Fruit fly (Drosophila melanogaster) whole organism, wandering third instar larva: Measurements from ENCODE around the gene Iyd.
A peak's percentile ranks its signal among the peaks of the same experiment; 100 is the strongest.

Source experiments
- Abd-B ChIP-seq: fragments of >200 bp; optimal IDR thresholded peaks from 2 replicates; lab custom pipeline; 2017; ENCODE audit warnings: missing biosample characterization, missing genetic modification characterization
- CG32264 ChIP-seq: fragments of 200-800 bp; sonication (Bioruptor generic); optimal IDR thresholded peaks from 2 replicates; lab custom pipeline; 2016; ENCODE audit warnings: missing biosample characterization, missing genetic modification characterization
- Dfd ChIP-seq: fragments of >200 bp; optimal IDR thresholded peaks from 2 replicates; lab custom pipeline; 2017; ENCODE audit warnings: missing biosample characterization, missing genetic modification characterization
- GATAd ChIP-seq: sonication (Bioruptor generic); optimal IDR thresholded peaks from 2 replicates; lab custom pipeline; 2016; ENCODE audit warnings: missing biosample characterization, missing genetic modification characterization
- HLH106 ChIP-seq: fragments of 200-800 bp; optimal IDR thresholded peaks from 3 replicates; lab custom pipeline; 2019; ENCODE audit warnings: missing biosample characterization, mild to moderate bottlenecking, missing genetic modification characterization, moderate library complexity
- Hnf4 ChIP-seq: fragments of 200-800 bp; sonication (Bioruptor generic); optimal IDR thresholded peaks from 2 replicates; lab custom pipeline; 2016; ENCODE audit warnings: missing biosample characterization, mild to moderate bottlenecking, missing genetic modification characterization
- N ChIP-seq: fragments of >200 bp; optimal IDR thresholded peaks from 2 replicates; lab custom pipeline; 2018; ENCODE audit warnings: missing biosample characterization, missing external identifiers, missing genetic modification characterization
- Sp1 ChIP-seq: fragments of 200-800 bp; sonication (Bioruptor generic); optimal IDR thresholded peaks from 3 replicates; lab custom pipeline; 2019; ENCODE audit warnings: missing biosample characterization, mild to moderate bottlenecking, missing genetic modification characterization, moderate library complexity
- Vsx2 ChIP-seq: fragments of 200-300, 225-300 bp; sonication (Bioruptor generic); optimal IDR thresholded peaks from 2 replicates; lab custom pipeline; 2018; ENCODE audit warnings: missing biosample characterization, missing genetic modification characterization; ENCODE audit not compliant: partially characterized antibody
- fru ChIP-seq: fragments of 200-800 bp; sonication (Bioruptor generic); optimal IDR thresholded peaks from 3 replicates; lab custom pipeline; 2016; ENCODE audit warnings: missing biosample characterization, mild to moderate bottlenecking, missing genetic modification characterization
- h ChIP-seq: fragments of 200-800 bp; sonication (Bioruptor generic); optimal IDR thresholded peaks from 3 replicates; lab custom pipeline; 2016; ENCODE audit warnings: missing biosample characterization, mild to moderate bottlenecking, missing genetic modification characterization
- psq ChIP-seq: fragments of 200-800 bp; sonication (Bioruptor generic); optimal IDR thresholded peaks from 3 replicates; lab custom pipeline; 2017; ENCODE audit warnings: missing biosample characterization, mild to moderate bottlenecking, missing genetic modification characterization, moderate library complexity
- woc ChIP-seq: sonication (Bioruptor generic); optimal IDR thresholded peaks from 2 replicates; lab custom pipeline; 2016; ENCODE audit warnings: missing biosample characterization, mild to moderate bottlenecking, missing genetic modification characterization

dm6 chr3L:11052760-11053259 is 43.2 kb downstream of the Iyd start:
- TF ChIP-seq Hnf4 (GFP tag; lab: Kevin White, UChicago) (no peak), Vsx2 (GFP tag; lab: Kevin White, UChicago) (no peak), HLH106 (no peak), N (no peak), Abd-B (GFP tag; lab: Kevin White, UChicago) (no peak), GATAd (GFP tag; lab: Kevin White, UChicago) (no peak), woc (GFP tag; lab: Kevin White, UChicago) (no peak), fru (GFP tag; lab: Kevin White, UChicago) (peak; percentile 4), Sp1 (GFP tag; lab: Kevin White, UChicago) (no peak), Dfd (no peak), psq (GFP tag; lab: Kevin White, UChicago) (no peak), h (GFP tag; lab: Kevin White, UChicago) (no peak), CG32264 (no peak)
